Worm (Caenorhabditis elegans): ENCODE data around the gene ZK666.2.

Gene ZK666.2

ce11 chrII:10490329-10490728 is 18.6 kb upstream of the ZK666.2 start, which contains the start of gene clec-61:
Gene clec-61, minus strand, starts transcription at chrII:10490537.
- TF ChIP-seq ces-1 (GFP tag; optimal IDR thresholded peaks at IDR 0.05) (no peak), unc-39 (tag; optimal IDR thresholded peaks at IDR 0.05) (no peak), nhr-12 (tag; optimal IDR thresholded peaks at IDR 0.05) (no peak), elt-3 (tag; optimal IDR thresholded peaks at IDR 0.05) (no peak), lin-32 (GFP tag; optimal IDR thresholded peaks at IDR 0.05) (no peak), ceh-43 (GFP tag; optimal IDR thresholded peaks at IDR 0.05) (no peak), pha-4 (tag; optimal IDR thresholded peaks at IDR 0.05) (no peak), flh-1 (GFP tag; optimal IDR thresholded peaks at IDR 0.05) (no peak), ham-2 (GFP tag; optimal IDR thresholded peaks at IDR 0.05) (no peak), snpc-4 (tag; optimal IDR thresholded peaks at IDR 0.05) (no peak), bed-3 (GFP tag; optimal IDR thresholded peaks at IDR 0.05) (no peak)

ce11 chrII:10486738-10487137 is 15.0 kb upstream of the ZK666.2 start, which contains the start of gene ZK666.15:
Gene ZK666.15, plus strand, starts transcription at chrII:10487038.
- no peak for TF ChIP-seq unc-62 (GFP tag; optimal IDR thresholded peaks at IDR 0.05)
- TF ChIP-seq ceh-43 (GFP tag; optimal IDR thresholded peaks at IDR 0.05): no peak
- TF ChIP-seq blmp-1 (tag; optimal IDR thresholded peaks at IDR 0.05): no peak
- no peak for TF ChIP-seq pha-4 (tag; optimal IDR thresholded peaks at IDR 0.05)
- no peak for TF ChIP-seq lsy-2 (tag; optimal IDR thresholded peaks at IDR 0.05)
- TF ChIP-seq unc-120 (tag; optimal IDR thresholded peaks at IDR 0.05; ENCODE audit: poor library complexity, severe bottlenecking): no peak
- TF ChIP-seq tbx-8 (GFP tag; optimal IDR thresholded peaks at IDR 0.05): no peak
- TF ChIP-seq ceh-83 (GFP tag; optimal IDR thresholded peaks at IDR 0.05): no peak
- no peak for TF ChIP-seq M03D4.4 (tag; optimal IDR thresholded peaks at IDR 0.05)
- no peak for TF ChIP-seq unc-39 (tag; optimal IDR thresholded peaks at IDR 0.05)
- TF ChIP-seq ces-1 (GFP tag; optimal IDR thresholded peaks at IDR 0.05): no peak
- no peak for TF ChIP-seq sptf-1 (tag; optimal IDR thresholded peaks at IDR 0.05)
- TF ChIP-seq hlh-1 (tag; optimal IDR thresholded peaks at IDR 0.05): no peak
- no peak for TF ChIP-seq mls-2 (tag; optimal IDR thresholded peaks at IDR 0.05)
- no peak for TF ChIP-seq nhr-237 (tag; optimal IDR thresholded peaks at IDR 0.05)
- TF ChIP-seq zip-8 (tag; optimal IDR thresholded peaks at IDR 0.05): no peak
- TF ChIP-seq nhr-28 (tag; optimal IDR thresholded peaks at IDR 0.05): no peak

ce11 chrII:10485640-10486039 is 13.9 kb upstream of the ZK666.2 start:
- TF ChIP-seq mep-1 (tag; optimal IDR thresholded peaks at IDR 0.05): no peak
- TF ChIP-seq ceh-39 (tag; optimal IDR thresholded peaks at IDR 0.05): no peak
- no peak for TF ChIP-seq lin-13 (tag; optimal IDR thresholded peaks at IDR 0.05)
- TF ChIP-seq nhr-76 (tag; optimal IDR thresholded peaks at IDR 0.05): no peak
- TF ChIP-seq flh-1 (GFP tag; optimal IDR thresholded peaks at IDR 0.05): no peak
- TF ChIP-seq zip-8 (tag; optimal IDR thresholded peaks at IDR 0.05): no peak
- no peak for TF ChIP-seq elt-1 (tag; optimal IDR thresholded peaks at IDR 0.05; ENCODE audit: borderline replicate concordance, insufficient read depth)
- no peak for TF ChIP-seq ces-1 (GFP tag; optimal IDR thresholded peaks at IDR 0.05)
- no peak for TF ChIP-seq unc-39 (tag; optimal IDR thresholded peaks at IDR 0.05)
- TF ChIP-seq ztf-11 (tag; optimal IDR thresholded peaks at IDR 0.05): no peak
- no peak for TF ChIP-seq mls-2 (tag; optimal IDR thresholded peaks at IDR 0.05)
- TF ChIP-seq mab-5 (tag; optimal IDR thresholded peaks at IDR 0.05): no peak
- TF ChIP-seq sem-2 (GFP tag; optimal IDR thresholded peaks at IDR 0.05): no peak
- TF ChIP-seq unc-62 (GFP tag; optimal IDR thresholded peaks at IDR 0.05): no peak

ce11 chrII:10483860-10484259 is 12.2 kb upstream of the ZK666.2 start:
- no peak for TF ChIP-seq blmp-1 (tag; optimal IDR thresholded peaks at IDR 0.05)
- no peak for TF ChIP-seq ham-2 (GFP tag; optimal IDR thresholded peaks at IDR 0.05)
- TF ChIP-seq ces-1 (GFP tag; optimal IDR thresholded peaks at IDR 0.05): no peak
- TF ChIP-seq hlh-1 (tag; optimal IDR thresholded peaks at IDR 0.05): no peak
- no peak for TF ChIP-seq nhr-2 (tag; optimal IDR thresholded peaks at IDR 0.05)
- TF ChIP-seq drap-1 (GFP tag; optimal IDR thresholded peaks at IDR 0.05): no peak
- no peak for TF ChIP-seq ceh-43 (GFP tag; optimal IDR thresholded peaks at IDR 0.05)
- no peak for TF ChIP-seq nhr-12 (tag; optimal IDR thresholded peaks at IDR 0.05)
- no peak for TF ChIP-seq pha-4 (tag; optimal IDR thresholded peaks at IDR 0.05)
- no peak for TF ChIP-seq bed-3 (GFP tag; optimal IDR thresholded peaks at IDR 0.05)
- no peak for TF ChIP-seq mab-5 (tag; optimal IDR thresholded peaks at IDR 0.05)

Data from whole organism, mixed stage, embryonic.